Fruit fly (Drosophila melanogaster): ENCODE measurements around the gene ppan.

The ppan gene

dm6 chr3R:21066469-21067284 lies 49.4 kb upstream of the ppan start (continued):
- TF ChIP-seq exex (tag; optimal IDR thresholded peaks at IDR 0.05), result peak; percentile 8
- no peak for TF ChIP-seq salm (tag; optimal IDR thresholded peaks at IDR 0.05)
- no peak for TF ChIP-seq CG2202 (tag; optimal IDR thresholded peaks at IDR 0.05)
- TF ChIP-seq Ptx1 (GFP tag; IDR thresholded peaks at IDR 0.05), result no peak
- TF ChIP-seq CG12942 (GFP tag; optimal IDR thresholded peaks at IDR 0.05), result no peak
- TF ChIP-seq dati (GFP tag; IDR thresholded peaks at IDR 0.05), result no peak
- TF ChIP-seq Rx (GFP tag; IDR thresholded peaks at IDR 0.05), result no peak
- no peak for TF ChIP-seq Max (GFP tag; optimal IDR thresholded peaks at IDR 0.05)
- no peak for TF ChIP-seq bowl (GFP tag; IDR thresholded peaks at IDR 0.05)
- TF ChIP-seq CG8478 (optimal IDR thresholded peaks at IDR 0.05), result no peak
- TF ChIP-seq CG17361 (GFP tag; IDR thresholded peaks at IDR 0.05), result no peak
- TF ChIP-seq CG12299 (tag; optimal IDR thresholded peaks at IDR 0.05), result no peak
- no peak for TF ChIP-seq CG8944 (GFP tag; optimal IDR thresholded peaks at IDR 0.05)
- no peak for TF ChIP-seq yki (optimal IDR thresholded peaks at IDR 0.05)
- no peak for TF ChIP-seq Bteb2 (GFP tag; optimal IDR thresholded peaks at IDR 0.05)
- no peak for TF ChIP-seq hkb (optimal IDR thresholded peaks at IDR 0.05)
- TF ChIP-seq hkb (GFP tag; IDR thresholded peaks at IDR 0.05), result no peak
- TF ChIP-seq CG5245 (GFP tag; optimal IDR thresholded peaks at IDR 0.05), result no peak
- TF ChIP-seq tgo (GFP tag; IDR thresholded peaks at IDR 0.05), result no peak
- peak; percentile 41 for TF ChIP-seq CG10543 (GFP tag; optimal IDR thresholded peaks at IDR 0.05)
- no peak for TF ChIP-seq caup (GFP tag; optimal IDR thresholded peaks at IDR 0.05; ENCODE audit: severe bottlenecking)
- no peak for TF ChIP-seq run (tag; optimal IDR thresholded peaks at IDR 0.05)
- TF ChIP-seq ranshi (GFP tag; IDR thresholded peaks at IDR 0.05), result no peak
- no peak for TF ChIP-seq D19A (tag; optimal IDR thresholded peaks at IDR 0.05)
- TF ChIP-seq ATbp (GFP tag; optimal IDR thresholded peaks at IDR 0.05), result no peak
- TF ChIP-seq CG6791 (GFP tag; IDR thresholded peaks at IDR 0.05; ENCODE audit: partially characterized antibody), result 0 out of 3 replicates have a peak, but pooled peaks have one; percentile 21
- TF ChIP-seq Med (GFP tag), result peak; percentile 55
- no peak for TF ChIP-seq jigr1 (GFP tag; IDR thresholded peaks at IDR 0.05)
- TF ChIP-seq sc (optimal IDR thresholded peaks at IDR 0.05), result no peak
- no peak for TF ChIP-seq sc (GFP tag; optimal IDR thresholded peaks at IDR 0.05)
- peak; percentile 15; the same call in 1 of the 3 replicates for TF ChIP-seq CG2199 (GFP tag; IDR thresholded peaks at IDR 0.05)
- no peak for TF ChIP-seq CG1792 (GFP tag; optimal IDR thresholded peaks at IDR 0.05)
- TF ChIP-seq CG10274 (GFP tag; optimal IDR thresholded peaks at IDR 0.05), result no peak
- no peak for TF ChIP-seq MTF-1 (GFP tag; optimal IDR thresholded peaks at IDR 0.05; ENCODE audit: borderline replicate concordance)
- TF ChIP-seq HLHmδ (GFP tag; optimal IDR thresholded peaks at IDR 0.05), result no peak
- no peak for TF ChIP-seq Asciz (GFP tag; optimal IDR thresholded peaks at IDR 0.05)
- TF ChIP-seq pfk (GFP tag; optimal IDR thresholded peaks at IDR 0.05), result no peak
- 0 out of 2 replicates have a peak, but pooled peaks have one; percentile 9 for TF ChIP-seq CG9932 (GFP tag; IDR thresholded peaks at IDR 0.05)
- no peak for TF ChIP-seq CG17802 (tag; optimal IDR thresholded peaks at IDR 0.05)
- no peak for TF ChIP-seq CG12219 (GFP tag; optimal IDR thresholded peaks at IDR 0.05)
- TF ChIP-seq Rfx (GFP tag; IDR thresholded peaks at IDR 0.05), result no peak
- no peak for TF ChIP-seq CG10366 (GFP tag; IDR thresholded peaks at IDR 0.05)
- no peak for TF ChIP-seq BtbVII (GFP tag; optimal IDR thresholded peaks at IDR 0.05)
- TF ChIP-seq kay (GFP tag; optimal IDR thresholded peaks at IDR 0.05), result no peak
- 0 out of 2 replicates have a peak, but pooled peaks have one; percentile 16 for TF ChIP-seq CG5953 (GFP tag; IDR thresholded peaks at IDR 0.05)
- TF ChIP-seq CG3847 (GFP tag; IDR thresholded peaks at IDR 0.05), result no peak
- no peak for TF ChIP-seq CG11085 (GFP tag; IDR thresholded peaks at IDR 0.05)
- no peak for TF ChIP-seq cas (GFP tag; IDR thresholded peaks at IDR 0.05)
- no peak for TF ChIP-seq B-H1 (GFP tag; IDR thresholded peaks at IDR 0.05)
- no peak for TF ChIP-seq onecut (GFP tag; IDR thresholded peaks at IDR 0.05)
- no peak for TF ChIP-seq abd-A (tag; optimal IDR thresholded peaks at IDR 0.05)
- TF ChIP-seq CG11398 (GFP tag; optimal IDR thresholded peaks at IDR 0.05), result no peak
